Fruit fly (Drosophila melanogaster) whole organism: ENCODE results near the gene CG8837.

Experiments
- CG8478 ChIP-seq: fragments of >200 bp; optimal IDR thresholded peaks from 2 replicates; lab custom pipeline; 2018; ENCODE audit warnings: inconsistent platforms
- Dll ChIP-seq: fragments of >200 bp; optimal IDR thresholded peaks from 2 replicates; lab custom pipeline; 2017
- EcR ChIP-seq, 2 experiments: fragments of >200 bp; optimal IDR thresholded peaks; 2 replicates each; lab custom pipeline; 2017; ENCODE audit warnings: missing biosample characterization in 2 of 2, missing genetic modification characterization in 2 of 2, missing genetic modification reagents in 2 of 2
- pan ChIP-seq: fragments of >200 bp; optimal IDR thresholded peaks from 2 replicates; lab custom pipeline; 2017
- psq ChIP-seq: fragments of >200 bp; optimal IDR thresholded peaks from 2 replicates; lab custom pipeline; 2017
- usp ChIP-seq: fragments of >200 bp; optimal IDR thresholded peaks from 2 replicates; lab custom pipeline; 2017; ENCODE audit warnings: missing biosample characterization, missing genetic modification characterization, mixed read lengths

CG8837 gene

dm6 chr2L:3341231-3341935 lies 21.3 kb downstream of the CG8837 start:
- TF ChIP-seq EcR (GFP tag; optimal IDR thresholded peaks at IDR 0.05; lab: Kevin White, UChicago) (peak; percentile 10 to 68), usp (no peak), Dll (lab: Kevin White, UChicago) (no peak)

dm6 chr2L:3342369-3342768 lies 22.3 kb downstream of the CG8837 start:
- no peak for TF ChIP-seq Dll (lab: Kevin White, UChicago)
- TF ChIP-seq EcR (GFP tag; optimal IDR thresholded peaks at IDR 0.05; lab: Kevin White, UChicago): no peak
- TF ChIP-seq CG8478 (lab: Kevin White, UChicago): no peak
- no peak for TF ChIP-seq psq (lab: Kevin White, UChicago)
- no peak for TF ChIP-seq usp
- TF ChIP-seq pan (lab: Kevin White, UChicago): no peak

- peak; percentile 14 for TF ChIP-seq Dll (lab: Kevin White, UChicago)
- TF ChIP-seq CG8478 (lab: Kevin White, UChicago): no peak
- peak; percentile 91 to 97 for TF ChIP-seq EcR (GFP tag; optimal IDR thresholded peaks at IDR 0.05; lab: Kevin White, UChicago)
Observed at dm6 chr2L:3345763-3346482, 25.9 kb downstream of the CG8837 start.

- TF ChIP-seq psq (lab: Kevin White, UChicago): no peak
Observed at dm6 chr2L:3346483-3346839, 26.4 kb downstream of the CG8837 start.

- TF ChIP-seq pan (lab: Kevin White, UChicago): no peak
- no peak for TF ChIP-seq Dll (lab: Kevin White, UChicago)
- TF ChIP-seq psq (lab: Kevin White, UChicago): no peak
- TF ChIP-seq CG8478 (lab: Kevin White, UChicago): no peak
- no peak for TF ChIP-seq usp
- no peak for TF ChIP-seq EcR (GFP tag; optimal IDR thresholded peaks at IDR 0.05; lab: Kevin White, UChicago)
Observed at dm6 chr2L:3348146-3348747, 28.2 kb downstream of the CG8837 start.

- TF ChIP-seq psq (lab: Kevin White, UChicago) (no peak), usp (no peak), EcR (GFP tag; optimal IDR thresholded peaks at IDR 0.05; lab: Kevin White, UChicago) (no peak), CG8478 (lab: Kevin White, UChicago) (no peak), Dll (lab: Kevin White, UChicago) (no peak)
Observed at dm6 chr2L:3351575-3352219, 31.7 kb downstream of the CG8837 start.

- no peak for TF ChIP-seq pan (lab: Kevin White, UChicago)
- no peak for TF ChIP-seq Dll (lab: Kevin White, UChicago)
- no peak for TF ChIP-seq CG8478 (lab: Kevin White, UChicago)
- TF ChIP-seq psq (lab: Kevin White, UChicago): no peak
Observed at dm6 chr2L:3352927-3353326, 32.9 kb downstream of the CG8837 start.

- TF ChIP-seq CG8478 (lab: Kevin White, UChicago) (no peak), EcR (GFP tag; optimal IDR thresholded peaks at IDR 0.05; lab: Kevin White, UChicago) (no peak), Dll (lab: Kevin White, UChicago) (no peak), usp (no peak), psq (lab: Kevin White, UChicago) (no peak), pan (lab: Kevin White, UChicago) (no peak)
Observed at dm6 chr2L:3353791-3354190, 33.7 kb downstream of the CG8837 start.

dm6 chr2L:3354642-3355380 lies 34.8 kb downstream of the CG8837 start, which contains the start of gene E23:
Gene E23 (minus strand): TSS chr2L:3354829.
- TF ChIP-seq pan (lab: Kevin White, UChicago) (no peak), Dll (lab: Kevin White, UChicago) (no peak), EcR (GFP tag; optimal IDR thresholded peaks at IDR 0.05; lab: Kevin White, UChicago) (no peak), psq (lab: Kevin White, UChicago) (no peak), CG8478 (lab: Kevin White, UChicago) (no peak), usp (no peak)

dm6 chr2L:3355791-3356190 lies 35.7 kb downstream of the CG8837 start:
- no peak for TF ChIP-seq usp
- TF ChIP-seq Dll (lab: Kevin White, UChicago): no peak
- no peak for TF ChIP-seq EcR (GFP tag; optimal IDR thresholded peaks at IDR 0.05; lab: Kevin White, UChicago)
- TF ChIP-seq CG8478 (lab: Kevin White, UChicago): no peak
- TF ChIP-seq psq (lab: Kevin White, UChicago): no peak
- TF ChIP-seq pan (lab: Kevin White, UChicago): no peak

- TF ChIP-seq CG8478 (lab: Kevin White, UChicago) (no peak), EcR (GFP tag; optimal IDR thresholded peaks at IDR 0.05; lab: Kevin White, UChicago) (no peak), Dll (lab: Kevin White, UChicago) (no peak), usp (no peak), psq (lab: Kevin White, UChicago) (no peak), pan (lab: Kevin White, UChicago) (no peak)
Observed at dm6 chr2L:3356193-3356645, 36.2 kb downstream of the CG8837 start.
